Worm (Caenorhabditis elegans) whole organism, L4/young adult: Measurements from ENCODE around the gene BE10.3.

Experiments
- W03F9.2 ChIP-seq: fragments of 150-350 bp; optimal IDR thresholded peaks from 2 replicates; lab custom pipeline; 2014; ENCODE audit warnings: missing biosample characterization, missing genetic modification characterization
- dao-5 ChIP-seq: sonication (generic microtip); optimal IDR thresholded peaks from 2 replicates; lab custom pipeline; 2016; ENCODE audit warnings: missing genotype, missing genetic modification characterization, moderate library complexity, missing compliant biosample characterization
- him-1 ChIP-seq: sonication (generic microtip); optimal IDR thresholded peaks from 2 replicates; lab custom pipeline; 2016; ENCODE audit warnings: missing genotype, missing genetic modification reagents, missing genetic modification characterization, missing compliant biosample characterization

Gene BE10.3

ce11 chrIII:12807726-12808125, at the start of gene BE10.3:
TSS of gene BE10.3 (plus strand) at chrIII:12808026.
- TF ChIP-seq W03F9.2 (tag; lab: Kevin White, UChicago) (no peak), him-1 (tag; lab: Kevin White, UChicago) (no peak), dao-5 (tag; lab: Kevin White, UChicago) (no peak)

- TF ChIP-seq W03F9.2 (tag; lab: Kevin White, UChicago) (no peak), dao-5 (tag; lab: Kevin White, UChicago) (no peak)
Measured at ce11 chrIII:12764241-12764640, 43.6 kb upstream of the BE10.3 start, which contains the start of the genes irld-19 and irld-61. TSS of gene irld-19 (minus strand) at chrIII:12764341. TSS of gene irld-61 (plus strand) at chrIII:12764553.

ce11 chrIII:12773753-12774152, 34.1 kb upstream of the BE10.3 start:
- TF ChIP-seq W03F9.2 (tag; lab: Kevin White, UChicago) (no peak), him-1 (tag; lab: Kevin White, UChicago) (no peak), dao-5 (tag; lab: Kevin White, UChicago) (no peak)

ce11 chrIII:12779676-12780337, 28.0 kb upstream of the BE10.3 start, which contains the start of gene gab-1:
TSS of gene gab-1 (minus strand) at chrIII:12779726.
- TF ChIP-seq him-1 (tag; lab: Kevin White, UChicago) (no peak), dao-5 (tag; lab: Kevin White, UChicago) (no peak), W03F9.2 (tag; lab: Kevin White, UChicago) (no peak)

ce11 chrIII:12783878-12784277, 23.9 kb upstream of the BE10.3 start:
- TF ChIP-seq him-1 (tag; lab: Kevin White, UChicago) (no peak), W03F9.2 (tag; lab: Kevin White, UChicago) (no peak), dao-5 (tag; lab: Kevin White, UChicago) (no peak)

- TF ChIP-seq dao-5 (tag; lab: Kevin White, UChicago), result no peak
- TF ChIP-seq him-1 (tag; lab: Kevin White, UChicago), result no peak
Measured at ce11 chrIII:12784854-12785253, 23.0 kb upstream of the BE10.3 start, which contains the start of gene lgc-37. TSS of gene lgc-37 (plus strand) at chrIII:12785154.

ce11 chrIII:12785427-12785826, 22.4 kb upstream of the BE10.3 start:
- TF ChIP-seq dao-5 (tag; lab: Kevin White, UChicago), result no peak
- TF ChIP-seq him-1 (tag; lab: Kevin White, UChicago), result no peak
- TF ChIP-seq W03F9.2 (tag; lab: Kevin White, UChicago), result no peak

ce11 chrIII:12788239-12788638, 19.6 kb upstream of the BE10.3 start:
- TF ChIP-seq W03F9.2 (tag; lab: Kevin White, UChicago) (no peak), dao-5 (tag; lab: Kevin White, UChicago) (no peak), him-1 (tag; lab: Kevin White, UChicago) (no peak)

- no peak for TF ChIP-seq W03F9.2 (tag; lab: Kevin White, UChicago)
- TF ChIP-seq him-1 (tag; lab: Kevin White, UChicago), result no peak
- TF ChIP-seq dao-5 (tag; lab: Kevin White, UChicago), result no peak
Measured at ce11 chrIII:12789420-12789819, 18.4 kb upstream of the BE10.3 start, which contains the start of gene BE10.1. TSS of gene BE10.1 (minus strand) at chrIII:12789520.

- TF ChIP-seq him-1 (tag; lab: Kevin White, UChicago) (no peak), dao-5 (tag; lab: Kevin White, UChicago) (no peak), W03F9.2 (tag; lab: Kevin White, UChicago) (no peak)
Measured at ce11 chrIII:12794200-12794599, 13.6 kb upstream of the BE10.3 start.

ce11 chrIII:12798469-12798868, 9.4 kb upstream of the BE10.3 start, which contains the start of gene agmo-1:
TSS of gene agmo-1 (minus strand) at chrIII:12798569.
- TF ChIP-seq dao-5 (tag; lab: Kevin White, UChicago) (no peak), him-1 (tag; lab: Kevin White, UChicago) (no peak), W03F9.2 (tag; lab: Kevin White, UChicago) (no peak)

- TF ChIP-seq him-1 (tag; lab: Kevin White, UChicago), result no peak
- no peak for TF ChIP-seq dao-5 (tag; lab: Kevin White, UChicago)
- no peak for TF ChIP-seq W03F9.2 (tag; lab: Kevin White, UChicago)
Measured at ce11 chrIII:12800529-12800928, 7.3 kb upstream of the BE10.3 start.

- TF ChIP-seq dao-5 (tag; lab: Kevin White, UChicago), result no peak
- TF ChIP-seq W03F9.2 (tag; lab: Kevin White, UChicago), result no peak
- no peak for TF ChIP-seq him-1 (tag; lab: Kevin White, UChicago)
Measured at ce11 chrIII:12806712-12807111, 1.1 kb upstream of the BE10.3 start, which contains the start of gene BE10.5. TSS of gene BE10.5 (minus strand) at chrIII:12806812.

- TF ChIP-seq him-1 (tag; lab: Kevin White, UChicago), result no peak
- no peak for TF ChIP-seq W03F9.2 (tag; lab: Kevin White, UChicago)
- TF ChIP-seq dao-5 (tag; lab: Kevin White, UChicago), result no peak
Measured at ce11 chrIII:12813193-12813592, 5.4 kb downstream of the BE10.3 start, which contains the start of gene BE10.4. TSS of gene BE10.4 (plus strand) at chrIII:12813493.
